Fruit fly (Drosophila melanogaster): ENCODE results near the gene CG17294.

- TF ChIP-seq CG8478 (optimal IDR thresholded peaks at IDR 0.05) (no peak), CTCF (optimal IDR thresholded peaks at IDR 0.05) (no peak)
These were observed 21.4 kb upstream of the CG17294 start for dm6 chr2L:8355419-8355818.

Measured in S2 (cell line).